Worm (Caenorhabditis elegans): ENCODE data around the gene C33C12.12.
"Not testable (repeated sequence)": the region's sequence is repeated elsewhere in the genome, so short reads cannot be mapped to it uniquely, and the experiment has no call there.

C33C12.12 gene

DNA sequence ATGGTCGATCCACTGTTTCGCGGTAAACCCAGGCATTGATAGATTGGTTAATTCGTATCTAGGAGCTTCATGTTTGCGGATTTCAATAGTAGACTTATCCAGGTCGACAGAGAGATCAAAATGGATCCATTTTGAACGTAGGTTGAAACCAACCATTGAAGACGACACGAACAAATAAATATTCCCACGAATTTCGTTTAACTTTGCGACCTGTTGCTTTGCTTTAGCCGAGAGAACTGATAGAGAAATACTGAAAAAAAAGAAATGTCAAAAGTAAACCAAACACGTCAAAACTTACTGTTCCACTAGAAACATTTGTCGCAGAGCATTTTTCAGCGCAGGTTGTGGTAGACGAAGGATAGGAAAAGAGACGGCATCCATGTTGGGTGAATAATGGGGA is 1.6 kb downstream of the C33C12.12 start, which contains the start of gene fbxb-38:
fbxb-38 (minus strand) TSS at position 390 of the 400 bp plus-strand sequence.
- no peak for TF ChIP-seq snu-23 (GFP tag; optimal IDR thresholded peaks at IDR 0.05)
- no peak for TF ChIP-seq fkh-10 (GFP tag; optimal IDR thresholded peaks at IDR 0.05)
- no peak for TF ChIP-seq unc-98 (GFP tag; IDR thresholded peaks at IDR 0.05)
- no peak for TF ChIP-seq blmp-1 (tag; optimal IDR thresholded peaks at IDR 0.05)
- no peak for TF ChIP-seq lin-35 (GFP tag; optimal IDR thresholded peaks at IDR 0.05)
- TF ChIP-seq swsn-7 (tag; optimal IDR thresholded peaks at IDR 0.05): no peak
- TF ChIP-seq lir-3 (tag; optimal IDR thresholded peaks at IDR 0.05; ENCODE audit: poor library complexity): no peak

DNA sequence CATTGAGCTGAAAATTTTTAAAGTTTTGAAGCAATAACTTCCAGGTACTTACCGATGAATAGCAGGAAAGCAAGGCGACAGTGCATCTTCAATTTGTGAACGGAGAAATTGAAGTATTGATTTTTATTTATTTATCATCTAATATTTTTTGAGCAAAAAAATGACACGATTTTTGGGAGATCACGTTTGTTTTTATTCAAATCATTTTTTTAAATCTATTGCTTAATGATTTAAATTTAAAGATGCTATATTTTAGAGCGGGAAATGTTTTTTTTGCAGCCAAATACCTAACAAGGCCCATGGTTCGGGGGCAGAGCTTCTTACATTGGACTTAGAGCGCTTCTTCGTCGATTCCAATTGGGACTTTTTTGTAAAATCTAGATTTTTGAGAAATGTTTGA is 3.6 kb downstream of the C33C12.12 start, which contains the start of gene C33C12.4:
C33C12.4 (minus strand) TSS at position 101 of the 400 bp plus-strand sequence.
- TF ChIP-seq unc-30 (tag; optimal IDR thresholded peaks at IDR 0.05) (no peak), fos-1 (tag; optimal IDR thresholded peaks at IDR 0.05) (no peak), zag-1 (tag; optimal IDR thresholded peaks at IDR 0.05) (no peak), snpc-4 (tag; optimal IDR thresholded peaks at IDR 0.05) (no peak), ztf-11 (tag; optimal IDR thresholded peaks at IDR 0.05) (no peak), lin-35 (GFP tag; optimal IDR thresholded peaks at IDR 0.05) (no peak), fkh-10 (GFP tag; optimal IDR thresholded peaks at IDR 0.05) (no peak), egl-27 (tag; optimal IDR thresholded peaks at IDR 0.05) (no peak), sox-4 (tag; optimal IDR thresholded peaks at IDR 0.05) (no peak), ets-5 (GFP tag; IDR thresholded peaks at IDR 0.05) (no peak), lin-14 (GFP tag; optimal IDR thresholded peaks at IDR 0.05) (no peak)

DNA sequence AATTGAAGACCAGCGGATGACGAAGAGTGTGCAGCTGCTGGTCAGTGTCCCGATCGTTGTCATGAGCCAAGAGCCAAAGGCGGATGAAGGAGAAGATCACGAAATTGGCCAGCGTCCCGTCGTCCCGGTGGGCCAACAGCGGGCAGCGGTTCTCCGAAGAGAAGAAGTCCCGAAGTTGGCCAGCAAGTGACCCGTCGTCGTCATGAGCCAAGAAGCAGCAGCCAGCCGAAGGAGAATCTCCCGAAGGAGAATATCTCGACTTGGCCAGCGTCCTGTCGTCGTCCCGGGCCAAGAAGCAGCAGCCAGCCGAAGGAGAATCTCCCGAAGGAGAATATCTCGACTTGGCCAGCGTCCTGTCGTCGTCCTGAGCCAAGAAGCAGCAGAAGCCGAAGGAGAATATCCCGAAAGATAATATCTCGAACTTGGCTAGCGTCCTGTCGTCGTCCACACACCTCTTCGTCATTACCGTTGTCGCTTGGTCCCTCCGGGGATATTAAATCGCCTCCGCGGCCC is 6.6 kb downstream of the C33C12.12 start, which contains the start of gene C33C12.11:
C33C12.11 (minus strand) TSS at position 463 of the 513 bp plus-strand sequence.
- not testable (repeated sequence) for TF ChIP-seq zip-4 (GFP tag; optimal IDR thresholded peaks at IDR 0.05); ceh-90 (tag; optimal IDR thresholded peaks at IDR 0.05); ceh-82 (tag; optimal IDR thresholded peaks at IDR 0.05)

DNA sequence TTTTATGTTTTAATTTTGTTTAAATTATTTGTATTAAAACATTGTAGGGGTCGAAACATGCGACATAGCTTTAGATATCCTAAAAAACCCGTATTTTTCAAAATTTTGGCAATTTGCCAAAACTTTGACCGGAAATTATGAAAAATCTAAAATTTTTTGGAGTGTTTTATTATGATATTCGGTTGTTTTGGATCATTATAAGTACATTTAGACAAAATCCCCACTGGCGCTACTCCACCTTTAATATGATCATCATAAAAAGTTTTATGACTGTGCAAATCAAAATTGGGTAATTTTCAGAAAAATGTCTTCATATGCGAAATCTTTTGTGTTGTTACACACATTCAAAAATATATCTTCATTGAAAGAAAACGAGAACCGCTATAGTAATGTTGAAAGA is 16.3 kb downstream of the C33C12.12 start, which contains the start of gene math-18:
math-18 (plus strand) TSS at position 301 of the 400 bp plus-strand sequence.
- TF ChIP-seq ztf-4 (tag; optimal IDR thresholded peaks at IDR 0.05); efl-3 (GFP tag; optimal IDR thresholded peaks at IDR 0.05); ama-1 (optimal IDR thresholded peaks at IDR 0.05): not testable (repeated sequence)

DNA sequence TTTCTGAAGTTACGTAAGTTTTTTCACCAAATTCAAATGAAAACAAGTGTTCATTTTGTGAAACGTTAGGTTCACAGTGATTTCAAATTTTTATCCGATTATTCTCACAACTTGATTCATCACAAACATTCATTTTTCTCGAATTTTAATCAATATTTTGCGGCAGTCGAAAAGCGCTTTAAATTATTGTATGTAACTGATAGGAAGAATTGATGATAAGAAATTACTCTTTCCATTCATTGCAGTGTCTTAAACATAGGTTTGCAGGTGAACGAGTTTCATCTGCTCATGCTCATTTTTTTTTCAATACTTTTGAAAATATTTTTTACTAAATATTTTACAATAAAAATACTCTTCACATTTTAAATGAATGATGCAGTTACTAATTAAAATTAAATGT is 17.5 kb downstream of the C33C12.12 start:
- TF ChIP-seq elt-2 (tag; optimal IDR thresholded peaks at IDR 0.05) (peak; percentile 38), efl-1 (optimal IDR thresholded peaks at IDR 0.05) (no peak), efl-1 (GFP tag; optimal IDR thresholded peaks at IDR 0.05 in 1 of 2) (peak in 1 of 2 experiments; percentile 70), rnt-1 (tag; optimal IDR thresholded peaks at IDR 0.05) (no peak), mdl-1 (tag; optimal IDR thresholded peaks at IDR 0.05) (no peak), unc-130 (tag; optimal IDR thresholded peaks at IDR 0.05) (no peak), C04F5.9 (tag; optimal IDR thresholded peaks at IDR 0.05) (no peak), lin-14 (GFP tag; optimal IDR thresholded peaks at IDR 0.05) (no peak), nhr-11 (tag; optimal IDR thresholded peaks at IDR 0.05) (no peak), dpl-1 (GFP tag; optimal IDR thresholded peaks at IDR 0.05) (no peak), mab-9 (GFP tag; IDR thresholded peaks at IDR 0.05) (no peak), lin-35 (GFP tag; optimal IDR thresholded peaks at IDR 0.05) (no peak), skn-1 (tag; optimal IDR thresholded peaks at IDR 0.05) (no peak), unc-98 (GFP tag; IDR thresholded peaks at IDR 0.05) (no peak), zip-4 (GFP tag; optimal IDR thresholded peaks at IDR 0.05) (no peak)
